Fruit fly (Drosophila melanogaster) whole organism, embryonic: ENCODE data around the gene mxc.

Experiments used
- Bdp1 ChIP-seq: fragments of 200-800 bp; sonication (Bioruptor generic); optimal IDR thresholded peaks from 3 replicates; lab custom pipeline; 2016; ENCODE audit warnings: missing biosample characterization, missing genetic modification characterization
- CG10979 ChIP-seq: fragments of 200-800 bp; sonication (Bioruptor generic); optimal IDR thresholded peaks from 2 replicates; lab custom pipeline; 2018; ENCODE audit warnings: missing biosample characterization, mild to moderate bottlenecking, missing genetic modification characterization, moderate library complexity
- CG11696 ChIP-seq: fragments of 200-800 bp; sonication (Bioruptor generic); IDR thresholded peaks from 2 replicates; pipeline ENCODE4 v1.3.6; 2022; ENCODE audit warnings: missing biosample characterization, missing genetic modification characterization
- CG12071 ChIP-seq: fragments of 200-800 bp; sonication (Bioruptor generic); optimal IDR thresholded peaks from 3 replicates; lab custom pipeline; 2018; ENCODE audit warnings: missing biosample characterization, mild to moderate bottlenecking, missing genetic modification characterization
- CG12104 ChIP-seq: fragments of 200-800 bp; sonication (Bioruptor generic); optimal IDR thresholded peaks from 3 replicates; lab custom pipeline; 2016; ENCODE audit warnings: missing biosample characterization, missing genetic modification characterization
- CG12942 ChIP-seq: fragments of 200-800 bp; sonication (Bioruptor generic); optimal IDR thresholded peaks from 3 replicates; lab custom pipeline; 2016; ENCODE audit warnings: missing biosample characterization, missing genetic modification characterization
- CG15073 ChIP-seq: fragments of 200-800 bp; sonication (Bioruptor generic); optimal IDR thresholded peaks from 2 replicates; lab custom pipeline; 2016; ENCODE audit warnings: missing biosample characterization, missing genetic modification characterization
- CG17802 ChIP-seq: fragments of 200-800 bp; sonication (Bioruptor generic); optimal IDR thresholded peaks from 2 replicates; lab custom pipeline; 2018; ENCODE audit warnings: missing biosample characterization, mild to moderate bottlenecking, missing genetic modification characterization, moderate library complexity
- CG1792 ChIP-seq: fragments of 200-800 bp; sonication (Bioruptor generic); optimal IDR thresholded peaks from 2 replicates; lab custom pipeline; 2016; ENCODE audit warnings: missing biosample characterization, missing genetic modification characterization
- CG2202 ChIP-seq: fragments of 200-800 bp; sonication (Bioruptor generic); optimal IDR thresholded peaks from 2 replicates; lab custom pipeline; 2018; ENCODE audit warnings: missing biosample characterization, mild to moderate bottlenecking, missing genetic modification characterization
- CG4424 ChIP-seq: fragments of 200-800 bp; sonication (Bioruptor generic); optimal IDR thresholded peaks from 3 replicates; lab custom pipeline; 2016; ENCODE audit warnings: missing biosample characterization, missing genetic modification characterization
- CG6175 ChIP-seq: fragments of 200-800 bp; sonication (Bioruptor generic); IDR thresholded peaks from 3 replicates; pipeline ENCODE4 v1.3.6; 2022; ENCODE audit warnings: missing biosample characterization, missing genetic modification characterization
- CG6813 ChIP-seq: fragments of 200-800 bp; sonication (Bioruptor generic); optimal IDR thresholded peaks from 2 replicates; lab custom pipeline; 2017; ENCODE audit warnings: missing biosample characterization, missing genetic modification characterization, mild to moderate bottlenecking, moderate library complexity, missing genetic modification reagents
- CG7271 ChIP-seq: fragments of 200-800 bp; sonication (Bioruptor generic); optimal IDR thresholded peaks from 2 replicates; lab custom pipeline; 2018; ENCODE audit warnings: missing biosample characterization, mild to moderate bottlenecking, missing genetic modification characterization, moderate library complexity
- CG7372 ChIP-seq: fragments of 200-800 bp; sonication (Bioruptor generic); IDR thresholded peaks from 2 replicates; pipeline ENCODE4 v1.3.6; 2022; ENCODE audit warnings: missing biosample characterization, missing genetic modification characterization
- CG7987 ChIP-seq: fragments of 200-800 bp; sonication (Bioruptor generic); optimal IDR thresholded peaks from 2 replicates; lab custom pipeline; 2018; ENCODE audit warnings: missing biosample characterization, mild to moderate bottlenecking, missing genetic modification characterization, moderate library complexity
- CG8359 ChIP-seq: fragments of 200-800 bp; sonication (Bioruptor generic); optimal IDR thresholded peaks from 2 replicates; lab custom pipeline; 2017; ENCODE audit warnings: missing biosample characterization, mild to moderate bottlenecking, missing genetic modification characterization, borderline replicate concordance
- CG8765 ChIP-seq: fragments of 200-800 bp; sonication (Bioruptor generic); IDR thresholded peaks from 2 replicates; pipeline ENCODE4 v1.3.6; 2022; ENCODE audit warnings: missing biosample characterization, missing genetic modification characterization
- CG9797 ChIP-seq: fragments of 200-800 bp; sonication (Bioruptor generic); optimal IDR thresholded peaks from 3 replicates; lab custom pipeline; 2018; ENCODE audit warnings: missing biosample characterization, mild to moderate bottlenecking, missing genetic modification characterization
- CG9876 ChIP-seq: fragments of 200-800 bp; sonication (Bioruptor generic); optimal IDR thresholded peaks from 2 replicates; lab custom pipeline; 2016; ENCODE audit warnings: missing biosample characterization, missing genetic modification characterization
- Fer3 ChIP-seq: fragments of 200-800 bp; sonication (Bioruptor generic); optimal IDR thresholded peaks from 2 replicates; lab custom pipeline; 2018; ENCODE audit warnings: missing biosample characterization, mild to moderate bottlenecking, missing genetic modification characterization, moderate library complexity
- Gsc ChIP-seq: fragments of 200-800 bp; sonication (Bioruptor generic); IDR thresholded peaks from 2 replicates; pipeline ENCODE4 v1.3.6; 2022; ENCODE audit warnings: missing biosample characterization, missing genetic modification characterization
- MBD-R2 ChIP-seq: fragments of 200-800 bp; sonication (Bioruptor generic); IDR thresholded peaks from 2 replicates; pipeline ENCODE4 v1.3.6; 2022; ENCODE audit warnings: missing biosample characterization, missing genetic modification characterization
- Oaz ChIP-seq: fragments of 200-800 bp; sonication (Bioruptor generic); IDR thresholded peaks from 2 replicates; pipeline ENCODE4 v1.3.6; 2022; ENCODE audit warnings: missing biosample characterization, missing genetic modification characterization
- Rfx ChIP-seq: fragments of 200-800 bp; sonication (Bioruptor generic); IDR thresholded peaks from 2 replicates; pipeline ENCODE4 v1.3.6; 2022; ENCODE audit warnings: missing biosample characterization, missing genetic modification characterization
- Scr ChIP-seq: fragments of 200-800 bp; sonication (Bioruptor generic); IDR thresholded peaks from 2 replicates; pipeline ENCODE4 v1.3.6; 2022; ENCODE audit warnings: missing biosample characterization, missing genetic modification characterization; ENCODE audit not compliant: partially characterized antibody
- Sry-δ ChIP-seq: fragments of 200-800 bp; sonication (Bioruptor generic); optimal IDR thresholded peaks from 2 replicates; lab custom pipeline; 2016; ENCODE audit warnings: missing biosample characterization, missing genetic modification characterization
- Xrp1 ChIP-seq: fragments of 200-800 bp; sonication (Bioruptor generic); IDR thresholded peaks from 2 replicates; pipeline ENCODE4 v1.3.6; 2022; ENCODE audit warnings: missing biosample characterization, missing genetic modification characterization
- abd-A ChIP-seq: fragments of 200-800 bp; sonication (Bioruptor generic); optimal IDR thresholded peaks from 3 replicates; lab custom pipeline; 2019; ENCODE audit warnings: missing biosample characterization, mild to moderate bottlenecking, missing genetic modification characterization, moderate library complexity
- da ChIP-seq: fragments of 200-800 bp; sonication (Bioruptor generic); optimal IDR thresholded peaks from 2 replicates; lab custom pipeline; 2016; ENCODE audit warnings: missing biosample characterization, missing genetic modification characterization
- dmrt99B ChIP-seq: fragments of 200-800 bp; sonication (Bioruptor generic); optimal IDR thresholded peaks from 2 replicates; lab custom pipeline; 2018; ENCODE audit warnings: missing biosample characterization, mild to moderate bottlenecking, missing genetic modification characterization, moderate library complexity
- eve ChIP-seq, 2 experiments: fragments of >200 bp; optimal IDR thresholded peaks; 2 replicates each; lab custom pipeline; 2017; ENCODE audit warnings: missing biosample characterization in 2 of 2, missing genetic modification characterization in 2 of 2
- exex ChIP-seq: fragments of 200-800 bp; sonication (Bioruptor generic); optimal IDR thresholded peaks from 4 replicates; lab custom pipeline; 2018; ENCODE audit warnings: missing biosample characterization, mild to moderate bottlenecking, missing genetic modification characterization, moderate library complexity
- eyg ChIP-seq: fragments of 200-800 bp; sonication (Bioruptor generic); optimal IDR thresholded peaks from 3 replicates; lab custom pipeline; 2016; ENCODE audit warnings: missing biosample characterization, missing genetic modification characterization
- ftz-f1 ChIP-seq: fragments of 200-800 bp; sonication (Bioruptor generic); optimal IDR thresholded peaks from 2 replicates; lab custom pipeline; 2016; ENCODE audit warnings: missing biosample characterization, missing genetic modification characterization
- gsb ChIP-seq: fragments of 200-800 bp; sonication (Bioruptor generic); IDR thresholded peaks from 2 replicates; pipeline ENCODE4 v1.3.6; 2022; ENCODE audit warnings: missing biosample characterization, missing genetic modification characterization
- h ChIP-seq: fragments of >200 bp; optimal IDR thresholded peaks from 2 replicates; lab custom pipeline; 2017
- inv ChIP-seq: fragments of 200-800 bp; sonication (Bioruptor generic); IDR thresholded peaks from 2 replicates; pipeline ENCODE4 v1.3.6; 2022; ENCODE audit warnings: missing biosample characterization, missing genetic modification characterization; ENCODE audit not compliant: partially characterized antibody
- kah ChIP-seq: fragments of 200-800 bp; sonication (Bioruptor generic); optimal IDR thresholded peaks from 2 replicates; lab custom pipeline; 2018; ENCODE audit warnings: missing biosample characterization, mild to moderate bottlenecking, missing genetic modification characterization
- lov ChIP-seq, 2 experiments: fragments of 200-800 bp in 1 of 2; fragments of >200 bp in 1 of 2; sonication (Bioruptor generic) in 1 of 2; IDR thresholded peaks in 1 of 2; optimal IDR thresholded peaks in 1 of 2; 2 replicates in 1 of 2; 3 replicates in 1 of 2; pipeline versions ENCODE4 v1.3.6 to Lab custom; 2017 to 2022; ENCODE audit warnings: missing biosample characterization in 1 of 2, missing genetic modification characterization in 1 of 2
- pb ChIP-seq: fragments of 200-800 bp; sonication (Bioruptor generic); optimal IDR thresholded peaks from 3 replicates; lab custom pipeline; 2016; ENCODE audit warnings: missing biosample characterization, missing genetic modification characterization
- pfk ChIP-seq: fragments of 200-800 bp; sonication (Bioruptor generic); optimal IDR thresholded peaks from 2 replicates; lab custom pipeline; 2018; ENCODE audit warnings: missing biosample characterization, mild to moderate bottlenecking, missing genetic modification characterization, moderate library complexity
- repo ChIP-seq: fragments of 200-800 bp; sonication (Bioruptor generic); optimal IDR thresholded peaks from 2 replicates; lab custom pipeline; 2016; ENCODE audit warnings: missing biosample characterization, missing genetic modification characterization
- sens ChIP-seq: fragments of 200-800 bp; sonication (Bioruptor generic); peaks from one replicate; lab custom pipeline; 2016; ENCODE audit warnings: missing biosample characterization, missing genetic modification characterization
- slp2 ChIP-seq: fragments of 200-800 bp; sonication (Bioruptor generic); optimal IDR thresholded peaks from 2 replicates; lab custom pipeline; 2016; ENCODE audit warnings: missing biosample characterization, missing genetic modification characterization
- stwl ChIP-seq: fragments of 200-800 bp; sonication (Bioruptor generic); optimal IDR thresholded peaks from 3 replicates; lab custom pipeline; 2018; ENCODE audit warnings: missing biosample characterization, mild to moderate bottlenecking, missing genetic modification characterization, moderate library complexity
- twi ChIP-seq: fragments of 200-800 bp; optimal IDR thresholded peaks from 2 replicates; lab custom pipeline; 2019; ENCODE audit warnings: missing biosample characterization, mild to moderate bottlenecking, missing genetic modification characterization, moderate library complexity
- tx ChIP-seq: fragments of 200-800 bp; sonication (Bioruptor generic); optimal IDR thresholded peaks from 2 replicates; lab custom pipeline; 2016; ENCODE audit warnings: missing biosample characterization, missing genetic modification characterization
- usp ChIP-seq: fragments of >200 bp; optimal IDR thresholded peaks from 2 replicates; lab custom pipeline; 2017; ENCODE audit warnings: missing biosample characterization, missing genetic modification characterization
- vvl ChIP-seq: fragments of 200-800 bp; sonication (Bioruptor generic); IDR thresholded peaks from 2 replicates; pipeline ENCODE4 v1.3.6; 2022; ENCODE audit warnings: missing biosample characterization, missing genetic modification characterization
- wor ChIP-seq: fragments of 200-800 bp; sonication (Bioruptor generic); IDR thresholded peaks from 2 replicates; pipeline ENCODE4 v1.3.6; 2022; ENCODE audit warnings: missing biosample characterization, missing genetic modification characterization
- zen2 ChIP-seq: fragments of 200-800 bp; sonication (Bioruptor generic); IDR thresholded peaks from 3 replicates; pipeline ENCODE4 v1.3.6; 2022; ENCODE audit warnings: missing biosample characterization, missing genetic modification characterization; ENCODE audit not compliant: partially characterized antibody

mxc gene

dm6 chrX:9248040-9248439 lies 4.8 kb upstream of the mxc start (continued):
- TF ChIP-seq pfk (GFP tag; lab: Kevin White, UChicago) (no peak), ftz-f1 (GFP tag; lab: Kevin White, UChicago) (no peak), slp2 (GFP tag; lab: Kevin White, UChicago) (no peak), CG12942 (GFP tag; lab: Kevin White, UChicago) (no peak), CG6813 (GFP tag; lab: Kevin White, UChicago) (no peak), lov (optimal IDR thresholded peaks at IDR 0.05; lab: Kevin White, UChicago) (no peak), lov (GFP tag; IDR thresholded peaks at IDR 0.05; lab: Robert Waterston, UW) (no peak), Oaz (GFP tag; lab: Robert Waterston, UW) (no peak), MBD-R2 (GFP tag; lab: Robert Waterston, UW) (no peak; the same call in 1 of the 2 replicates), da (GFP tag; lab: Kevin White, UChicago) (no peak), CG11696 (GFP tag; lab: Robert Waterston, UW) (no peak), CG7987 (GFP tag; lab: Kevin White, UChicago) (no peak), CG10979 (tag; lab: Kevin White, UChicago) (peak; percentile 53), CG17802 (no peak), tx (GFP tag; lab: Kevin White, UChicago) (no peak), CG9876 (GFP tag; lab: Kevin White, UChicago) (no peak), Scr (no peak), usp (GFP tag; lab: Kevin White, UChicago) (no peak), repo (GFP tag; lab: Kevin White, UChicago) (no peak), CG12104 (GFP tag; lab: Kevin White, UChicago) (no peak), kah (no peak), eyg (GFP tag; lab: Kevin White, UChicago) (no peak), zen2 (GFP tag; lab: Robert Waterston, UW) (no peak), gsb (GFP tag; lab: Robert Waterston, UW) (no peak), Gsc (GFP tag; lab: Robert Waterston, UW) (no peak), Xrp1 (GFP tag; lab: Robert Waterston, UW) (peak; percentile 54; the same call in 1 of the 2 replicates), h (lab: Kevin White, UChicago) (no peak), CG15073 (GFP tag; lab: Kevin White, UChicago) (no peak), CG12071 (GFP tag; lab: Kevin White, UChicago) (no peak), CG2202 (no peak), twi (tag; lab: Kevin White, UChicago) (no peak), CG9797 (GFP tag; lab: Kevin White, UChicago) (no peak), vvl (GFP tag; lab: Robert Waterston, UW) (peak; percentile 29; the same call in 1 of the 2 replicates), Rfx (GFP tag; lab: Robert Waterston, UW) (no peak), pb (no peak), eve (GFP tag; optimal IDR thresholded peaks at IDR 0.05; lab: Kevin White, UChicago) (no peak), Fer3 (no peak), Bdp1 (GFP tag; lab: Kevin White, UChicago) (no peak), stwl (tag; lab: Kevin White, UChicago) (no peak), exex (no peak), CG8765 (GFP tag; lab: Robert Waterston, UW) (no peak; the same call in 1 of the 2 replicates), inv (no peak), CG6175 (GFP tag; lab: Robert Waterston, UW) (no peak), Sry-δ (GFP tag; lab: Kevin White, UChicago) (no peak), wor (GFP tag; lab: Robert Waterston, UW) (no peak), CG7372 (GFP tag; lab: Robert Waterston, UW) (no peak), CG1792 (no peak), CG7271 (tag; lab: Kevin White, UChicago) (no peak), CG8359 (no peak), CG4424 (GFP tag; lab: Kevin White, UChicago) (peak; percentile 9), sens (GFP tag; lab: Kevin White, UChicago) (peak; percentile 59), abd-A (no peak), dmrt99B (tag; lab: Kevin White, UChicago) (no peak)
